Worm (Caenorhabditis elegans) whole organism, L4 larva: ENCODE data around the gene rps-4.

Source experiments
- F37D6.2 ChIP-seq: sonication (generic microtip); optimal IDR thresholded peaks from 2 replicates; lab custom pipeline; 2016; ENCODE audit warnings: mild to moderate bottlenecking, missing genetic modification characterization, missing compliant biosample characterization
- T20F7.1 ChIP-seq: fragments of 200-800 bp; sonication (Bioruptor generic); optimal IDR thresholded peaks from 2 replicates; lab custom pipeline; 2018; ENCODE audit warnings: mild to moderate bottlenecking, missing genetic modification characterization, missing compliant biosample characterization
- Y5F2A.4 ChIP-seq: fragments of 200-800 bp; sonication (Bioruptor generic); optimal IDR thresholded peaks from 2 replicates; lab custom pipeline; 2018; ENCODE audit warnings: mild to moderate bottlenecking, missing genetic modification characterization, missing compliant biosample characterization
- ZK546.5 ChIP-seq, 2 experiments: sonication (generic microtip); optimal IDR thresholded peaks; 2 replicates each; lab custom pipeline; 2017; ENCODE audit warnings: missing biosample characterization in 2 of 2, missing genetic modification characterization in 2 of 2
- aha-1 ChIP-seq: fragments of 150-350 bp; peaks from one replicate; lab custom pipeline; 2014; ENCODE audit warnings: missing biosample characterization, missing genetic modification characterization
- ama-1 ChIP-seq: fragments of 150-350 bp; optimal IDR thresholded peaks from 2 replicates; lab custom pipeline; 2014; ENCODE audit warnings: inconsistent platforms, mixed read lengths
- attf-4 ChIP-seq: sonication (generic microtip); optimal IDR thresholded peaks from 3 replicates; lab custom pipeline; 2017; ENCODE audit warnings: missing biosample characterization, missing genetic modification characterization
- ces-1 ChIP-seq: fragments of 150-350 bp; sonication (generic microtip); optimal IDR thresholded peaks from 4 replicates; lab custom pipeline; 2014; ENCODE audit warnings: missing biosample characterization, missing genetic modification reagents, missing genetic modification characterization
- daf-16 ChIP-seq, 3 experiments: sonication (generic microtip); optimal IDR thresholded peaks; 2 replicates each; lab custom pipeline; 2016 to 2017; ENCODE audit warnings: missing genetic modification characterization in 3 of 3, missing genetic modification reagents in 3 of 3, mild to moderate bottlenecking in 2 of 3, missing compliant biosample characterization in 2 of 3, missing biosample characterization in 1 of 3, moderate library complexity in 1 of 3
- daf-8 ChIP-seq: fragments of 200-800 bp; sonication (Bioruptor generic); IDR thresholded peaks from 2 replicates; pipeline ENCODE4 v1.3.6; 2022; ENCODE audit warnings: missing genetic modification characterization, missing compliant biosample characterization
- dmd-6 ChIP-seq: fragments of 200-800 bp; sonication (Bioruptor generic); IDR thresholded peaks from 2 replicates; pipeline ENCODE4 v1.3.6; 2022; ENCODE audit warnings: missing genetic modification reagents, missing genetic modification characterization, missing compliant biosample characterization
- dmd-8 ChIP-seq: fragments of 200-800 bp; sonication (Bioruptor generic); IDR thresholded peaks from 2 replicates; pipeline ENCODE4 v1.3.6; 2022; ENCODE audit warnings: missing genetic modification characterization, missing compliant biosample characterization
- dpl-1 ChIP-seq: fragments of 150-350 bp; optimal IDR thresholded peaks from 2 replicates; lab custom pipeline; 2014; ENCODE audit warnings: missing biosample characterization, missing genetic modification reagents, missing genetic modification characterization
- dve-1 ChIP-seq: sonication (generic microtip); optimal IDR thresholded peaks from 2 replicates; lab custom pipeline; 2017; ENCODE audit warnings: antibody characterized with exemption, mild to moderate bottlenecking, missing genetic modification characterization, missing compliant biosample characterization; ENCODE audit not compliant: insufficient read depth
- hlh-11 ChIP-seq: fragments of 200-800 bp; sonication (Bioruptor generic); optimal IDR thresholded peaks from 2 replicates; lab custom pipeline; 2018; ENCODE audit warnings: mild to moderate bottlenecking, missing genetic modification characterization, missing compliant biosample characterization
- hmg-1.1 ChIP-seq: fragments of 200-800 bp; sonication (Bioruptor generic); IDR thresholded peaks from 2 replicates; pipeline ENCODE4 v1.3.6; 2022; ENCODE audit warnings: missing genetic modification reagents, missing genetic modification characterization, missing compliant biosample characterization
- jun-1 ChIP-seq: fragments of 150-350 bp; optimal IDR thresholded peaks from 2 replicates; lab custom pipeline; 2014; ENCODE audit warnings: missing biosample characterization, missing genetic modification reagents, missing genetic modification characterization
- lin-13 ChIP-seq: fragments of 150-350 bp; optimal IDR thresholded peaks from 2 replicates; lab custom pipeline; 2014; ENCODE audit warnings: missing biosample characterization, missing genetic modification reagents, missing genetic modification characterization
- lin-38 ChIP-seq: fragments of 200-800 bp; sonication (Bioruptor generic); IDR thresholded peaks from 2 replicates; pipeline ENCODE4 v1.3.6; 2022; ENCODE audit warnings: missing genetic modification reagents, missing genetic modification characterization, missing compliant biosample characterization
- lsy-2 ChIP-seq, 2 experiments: fragments of 150-350 bp in 1 of 2; sonication (generic microtip) in 1 of 2; optimal IDR thresholded peaks; 2 replicates each; lab custom pipeline; 2014 to 2017; ENCODE audit warnings: missing biosample characterization in 2 of 2, missing genetic modification characterization in 2 of 2
- mes-2 ChIP-seq: sonication (generic microtip); optimal IDR thresholded peaks from 2 replicates; lab custom pipeline; 2016; ENCODE audit warnings: missing genotype, mild to moderate bottlenecking, missing genetic modification characterization, missing compliant biosample characterization; ENCODE audit not compliant: poor library complexity, severe bottlenecking
- nhr-102 ChIP-seq: sonication (generic microtip); optimal IDR thresholded peaks from 2 replicates; lab custom pipeline; 2016; ENCODE audit warnings: mild to moderate bottlenecking, missing genetic modification characterization, moderate library complexity, missing compliant biosample characterization
- nhr-11 ChIP-seq: fragments of 150-350 bp; optimal IDR thresholded peaks from 2 replicates; lab custom pipeline; 2014; ENCODE audit warnings: missing biosample characterization, missing genetic modification characterization
- nhr-111 ChIP-seq: fragments of 200-800 bp; sonication (Bioruptor generic); optimal IDR thresholded peaks from 2 replicates; lab custom pipeline; 2018; ENCODE audit warnings: mild to moderate bottlenecking, missing genetic modification characterization, missing compliant biosample characterization
- nhr-28 ChIP-seq: fragments of 150-350 bp; optimal IDR thresholded peaks from 2 replicates; lab custom pipeline; 2014; ENCODE audit warnings: missing biosample characterization, missing genetic modification characterization
- nhr-48 ChIP-seq: sonication (generic microtip); optimal IDR thresholded peaks from 2 replicates; lab custom pipeline; 2016; ENCODE audit warnings: mild to moderate bottlenecking, missing genetic modification characterization, missing compliant biosample characterization
- nhr-6 ChIP-seq: fragments of 150-350 bp; optimal IDR thresholded peaks from 2 replicates; lab custom pipeline; 2014; ENCODE audit warnings: missing biosample characterization, missing genetic modification characterization
- nhr-76 ChIP-seq: fragments of 150-350 bp; optimal IDR thresholded peaks from 2 replicates; lab custom pipeline; 2014; ENCODE audit warnings: missing biosample characterization, missing genetic modification characterization
- pha-4 ChIP-seq, 2 experiments: fragments of 150-350 bp in 1 of 2; fragments of 200-800 bp in 1 of 2; sonication (Bioruptor generic) in 1 of 2; IDR thresholded peaks in 1 of 2; optimal IDR thresholded peaks in 1 of 2; 2 replicates each; pipeline versions ENCODE4 v1.3.6 to Lab custom; 2014 to 2022; ENCODE audit warnings: missing genetic modification characterization in 2 of 2, missing genetic modification reagents in 2 of 2, missing biosample characterization in 1 of 2, missing compliant biosample characterization in 1 of 2
- rbr-2 ChIP-seq: sonication (generic microtip); optimal IDR thresholded peaks from 2 replicates; lab custom pipeline; 2016; ENCODE audit warnings: missing genotype, missing genetic modification characterization, missing compliant biosample characterization
- set-16 ChIP-seq: fragments of 200-800 bp; sonication (Bioruptor generic); IDR thresholded peaks from 2 replicates; pipeline ENCODE4 v1.3.6; 2022; ENCODE audit warnings: missing genetic modification reagents, missing genetic modification characterization, missing compliant biosample characterization
- snpc-1.2 ChIP-seq: fragments of 200-800 bp; sonication (Bioruptor generic); IDR thresholded peaks from 2 replicates; pipeline ENCODE4 v1.3.6; 2022; ENCODE audit warnings: missing genetic modification reagents, missing genetic modification characterization, missing compliant biosample characterization
- tag-97 ChIP-seq: fragments of 200-800 bp; sonication (Bioruptor generic); IDR thresholded peaks from 2 replicates; pipeline ENCODE4 v1.3.6; 2022; ENCODE audit warnings: missing genetic modification characterization, missing compliant biosample characterization
- tra-1 ChIP-seq: fragments of 200-800 bp; sonication (Bioruptor generic); IDR thresholded peaks from 2 replicates; pipeline ENCODE4 v1.3.6; 2022; ENCODE audit warnings: missing genetic modification reagents, missing genetic modification characterization, missing compliant biosample characterization
- unc-39 ChIP-seq: sonication (generic microtip); optimal IDR thresholded peaks from 2 replicates; lab custom pipeline; 2017; ENCODE audit warnings: missing biosample characterization, missing genetic modification characterization
- unc-62 ChIP-seq, 3 experiments: fragments of 150-350 bp in 1 of 3; sonication (generic microtip); optimal IDR thresholded peaks in 2 of 3; peaks in 1 of 3; 1 replicate in 1 of 3; 2 replicates in 2 of 3; lab custom pipeline; 2014 to 2017; ENCODE audit warnings: missing biosample characterization in 3 of 3, missing genetic modification characterization in 3 of 3, missing genetic modification reagents in 3 of 3, missing genotype in 1 of 3
- zip-2 ChIP-seq: fragments of 150-350 bp; optimal IDR thresholded peaks from 2 replicates; lab custom pipeline; 2014; ENCODE audit warnings: missing biosample characterization, missing genetic modification characterization
- ztf-7 ChIP-seq: fragments of 150-350 bp; optimal IDR thresholded peaks from 2 replicates; lab custom pipeline; 2014; ENCODE audit warnings: missing biosample characterization, missing genetic modification characterization

rps-4 gene

ce11 chrIV:7103211-7103679 is 18.8 kb upstream of the rps-4 start, which contains the start of the genes rde-8 and ZC477.3:
Gene rde-8, minus strand, starts transcription at chrIV:7103261.
Gene ZC477.3, plus strand, starts transcription at chrIV:7103492.
- TF ChIP-seq ztf-7 = no peak
- peak; percentile 75 for TF ChIP-seq dpl-1 (GFP tag; lab: Kevin White, UChicago)
- TF ChIP-seq hmg-1.1 (GFP tag; lab: Robert Waterston, UW) = 0 out of 2 replicates have a peak, but pooled peaks have one; percentile 60
- TF ChIP-seq rbr-2 (tag; lab: Kevin White, UChicago) = peak; percentile 59
- peak; percentile 10 for TF ChIP-seq ama-1 (lab: Kevin White, UChicago)
- TF ChIP-seq snpc-1.2 = 0 out of 2 replicates have a peak, but pooled peaks have one; percentile 52
- no peak for TF ChIP-seq dmd-8 (GFP tag; lab: Robert Waterston, UW)
- no peak for TF ChIP-seq daf-8 (GFP tag; lab: Robert Waterston, UW)
- TF ChIP-seq mes-2 (tag; lab: Kevin White, UChicago) = peak; percentile 81
- peak; percentile 4 for TF ChIP-seq lin-13
- TF ChIP-seq dve-1 (tag; lab: Kevin White, UChicago) = peak; percentile 68
- TF ChIP-seq unc-39 = no peak
- peak in 1 of 2 experiments; percentile 88 for TF ChIP-seq lsy-2 (tag; optimal IDR thresholded peaks at IDR 0.05; lab: Kevin White, UChicago)
- TF ChIP-seq daf-16 (GFP tag; optimal IDR thresholded peaks at IDR 0.05; lab: Kevin White, UChicago) = peak in 1 of 2 experiments; percentile 67
- TF ChIP-seq daf-16 (tag; optimal IDR thresholded peaks at IDR 0.05; lab: Kevin White, UChicago) = peak; percentile 68
- TF ChIP-seq nhr-11 (tag; lab: Kevin White, UChicago) = peak; percentile 3
- TF ChIP-seq nhr-6 (tag; lab: Kevin White, UChicago) = peak; percentile 24
- no peak for TF ChIP-seq tag-97 (GFP tag; lab: Robert Waterston, UW)
- no peak for TF ChIP-seq nhr-76 (tag; lab: Kevin White, UChicago)
- peak; percentile 42 for TF ChIP-seq nhr-102
- peak; percentile 18 for TF ChIP-seq nhr-28 (tag; lab: Kevin White, UChicago)
- no peak for TF ChIP-seq zip-2 (tag; lab: Kevin White, UChicago)
- TF ChIP-seq jun-1 = peak; percentile 28
- peak; percentile 87 for TF ChIP-seq aha-1 (tag; lab: Kevin White, UChicago)
- TF ChIP-seq ZK546.5 (tag; optimal IDR thresholded peaks at IDR 0.05; lab: Kevin White, UChicago) = no peak
- TF ChIP-seq attf-4 (tag; lab: Kevin White, UChicago) = no peak
- TF ChIP-seq unc-62 (GFP tag; optimal IDR thresholded peaks at IDR 0.05 in 1 of 2; lab: Kevin White, UChicago) = peak in 1 of 2 experiments; percentile 64
- no peak for TF ChIP-seq unc-62 (tag; optimal IDR thresholded peaks at IDR 0.05; lab: Kevin White, UChicago)
- TF ChIP-seq F37D6.2 (tag; lab: Kevin White, UChicago) = peak; percentile 23
- peak; percentile 54 for TF ChIP-seq T20F7.1 (GFP tag; lab: Kevin White, UChicago)
- TF ChIP-seq nhr-111 (GFP tag; lab: Kevin White, UChicago) = no peak
- peak; percentile 38 for TF ChIP-seq nhr-48 (tag; lab: Kevin White, UChicago)
- peak; percentile 79 for TF ChIP-seq lin-38 (GFP tag; lab: Robert Waterston, UW)

- TF ChIP-seq F37D6.2 (tag; lab: Kevin White, UChicago) (no peak), pha-4 (GFP tag; IDR thresholded peaks at IDR 0.05; lab: Robert Waterston, UW) (no peak), pha-4 (tag; optimal IDR thresholded peaks at IDR 0.05; lab: Kevin White, UChicago) (peak; percentile 10), daf-16 (GFP tag; optimal IDR thresholded peaks at IDR 0.05; lab: Kevin White, UChicago) (peak in 1 of 2 experiments; percentile 90), daf-16 (tag; optimal IDR thresholded peaks at IDR 0.05; lab: Kevin White, UChicago) (peak; percentile 58), hmg-1.1 (GFP tag; lab: Robert Waterston, UW) (peak; percentile 31; the same call in 1 of the 2 replicates), mes-2 (tag; lab: Kevin White, UChicago) (peak; percentile 55), dmd-6 (GFP tag; lab: Robert Waterston, UW) (peak; percentile 20; the same call in 1 of the 2 replicates), set-16 (GFP tag; lab: Robert Waterston, UW) (no peak), ces-1 (GFP tag; lab: Kevin White, UChicago) (no peak), lsy-2 (tag; optimal IDR thresholded peaks at IDR 0.05; lab: Kevin White, UChicago) (peak in 1 of 2 experiments; percentile 34), unc-62 (GFP tag; optimal IDR thresholded peaks at IDR 0.05 in 1 of 2; lab: Kevin White, UChicago) (peak in 1 of 2 experiments; percentile 38), unc-62 (tag; optimal IDR thresholded peaks at IDR 0.05; lab: Kevin White, UChicago) (no peak), hlh-11 (tag; lab: Kevin White, UChicago) (peak; percentile 73), nhr-11 (tag; lab: Kevin White, UChicago) (peak; percentile 37), nhr-28 (tag; lab: Kevin White, UChicago) (peak; percentile 8), Y5F2A.4 (GFP tag; lab: Kevin White, UChicago) (no peak), tra-1 (0 out of 2 replicates have a peak, but pooled peaks have one; percentile 17)
These were observed 14.9 kb upstream of the rps-4 start for ce11 chrIV:7099377-7099776.
